Fruit fly (Drosophila melanogaster): ENCODE measurements around the gene ksr.

dm6 chr3R:5502646-5503045 is 18.9 kb upstream of the ksr start, which contains the start of gene NKCC:
- no peak for TF ChIP-seq Dll (optimal IDR thresholded peaks at IDR 0.05)
- TF ChIP-seq psq (optimal IDR thresholded peaks at IDR 0.05): no peak

Data from whole organism.